Worm (Caenorhabditis elegans): ENCODE results near the gene Y38H6A.3.
"Not testable (repeated sequence)": the region's sequence is repeated elsewhere in the genome, so short reads cannot be mapped to it uniquely, and the experiment has no call there.

Gene Y38H6A.3

ce11 chrV:20344889-20345288 is at the start of gene Y38H6A.3:
Gene Y38H6A.3 (plus strand): TSS chrV:20345189.
- TF ChIP-seq sem-2 (GFP tag; optimal IDR thresholded peaks at IDR 0.05) (no peak), unc-120 (tag; optimal IDR thresholded peaks at IDR 0.05; ENCODE audit: poor library complexity, severe bottlenecking) (no peak), mab-5 (tag; optimal IDR thresholded peaks at IDR 0.05) (no peak), flh-1 (GFP tag; optimal IDR thresholded peaks at IDR 0.05) (no peak), cnd-1 (tag; optimal IDR thresholded peaks at IDR 0.05) (no peak), blmp-1 (tag; optimal IDR thresholded peaks at IDR 0.05) (no peak), ztf-11 (tag; optimal IDR thresholded peaks at IDR 0.05) (no peak), drap-1 (GFP tag; optimal IDR thresholded peaks at IDR 0.05) (no peak)

ce11 chrV:20297650-20298049 is 47.3 kb upstream of the Y38H6A.3 start, which contains the start of gene ZC15.5:
Gene ZC15.5 (plus strand): TSS chrV:20297950.
- TF ChIP-seq ceh-43 (GFP tag; optimal IDR thresholded peaks at IDR 0.05) (no peak), elt-3 (tag; optimal IDR thresholded peaks at IDR 0.05) (no peak), nhr-28 (tag; optimal IDR thresholded peaks at IDR 0.05) (no peak), nhr-12 (tag; optimal IDR thresholded peaks at IDR 0.05) (no peak), nhr-237 (tag; optimal IDR thresholded peaks at IDR 0.05) (no peak), nhr-76 (tag; optimal IDR thresholded peaks at IDR 0.05) (no peak), zip-8 (tag; optimal IDR thresholded peaks at IDR 0.05) (no peak), cnd-1 (tag; optimal IDR thresholded peaks at IDR 0.05) (no peak), ztf-11 (tag; optimal IDR thresholded peaks at IDR 0.05) (no peak)

- not testable (repeated sequence) for TF ChIP-seq ceh-83, lin-32, unc-62 (GFP tag; optimal IDR thresholded peaks at IDR 0.05)
Measured at ce11 chrV:20303288-20303687, 41.7 kb upstream of the Y38H6A.3 start, which contains the start of gene ZC15.3. Gene ZC15.3 (plus strand): TSS chrV:20303588.

DNA sequence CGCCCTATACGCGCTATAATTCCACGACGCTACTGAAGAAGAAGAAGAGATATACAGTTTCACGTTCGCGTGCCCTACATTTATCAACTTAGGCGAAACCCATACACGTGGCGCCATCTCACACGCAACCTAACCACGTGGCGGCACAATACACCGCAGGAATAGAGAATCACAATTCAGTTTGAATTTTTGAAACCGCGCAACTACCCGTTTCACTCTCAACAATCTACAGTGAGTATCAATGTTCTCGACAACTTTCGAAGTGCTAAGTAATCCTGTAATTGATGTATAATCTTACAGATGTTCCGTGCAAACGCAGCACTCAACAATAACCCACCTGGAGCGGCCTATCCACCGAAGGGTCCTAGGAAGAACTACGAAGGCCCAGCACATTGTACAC is 39.2 kb upstream of the Y38H6A.3 start, which contains the start of gene ZC15.1:
ZC15.1 (plus strand) TSS at position 301 of the 400 bp plus-strand sequence.
- no peak for TF ChIP-seq mab-5 (tag; optimal IDR thresholded peaks at IDR 0.05)
- no peak for TF ChIP-seq snpc-4 (tag; optimal IDR thresholded peaks at IDR 0.05)
- no peak for TF ChIP-seq nhr-237 (tag; optimal IDR thresholded peaks at IDR 0.05)
- no peak for TF ChIP-seq drap-1 (GFP tag; optimal IDR thresholded peaks at IDR 0.05)
- no peak for TF ChIP-seq ceh-39 (tag; optimal IDR thresholded peaks at IDR 0.05)
- TF ChIP-seq ceh-83 (GFP tag; optimal IDR thresholded peaks at IDR 0.05) = no peak
- no peak for TF ChIP-seq sptf-1 (tag; optimal IDR thresholded peaks at IDR 0.05)
- TF ChIP-seq ztf-11 (tag; optimal IDR thresholded peaks at IDR 0.05) = no peak
- TF ChIP-seq unc-120 (tag; optimal IDR thresholded peaks at IDR 0.05; ENCODE audit: poor library complexity, severe bottlenecking) = no peak
- no peak for TF ChIP-seq ceh-43 (GFP tag; optimal IDR thresholded peaks at IDR 0.05)
- TF ChIP-seq tbx-8 (GFP tag; optimal IDR thresholded peaks at IDR 0.05) = no peak
- TF ChIP-seq ces-1 (GFP tag; optimal IDR thresholded peaks at IDR 0.05) = no peak
- no peak for TF ChIP-seq nhr-2 (tag; optimal IDR thresholded peaks at IDR 0.05)
- no peak for TF ChIP-seq mls-2 (tag; optimal IDR thresholded peaks at IDR 0.05)
- TF ChIP-seq ham-2 (GFP tag; optimal IDR thresholded peaks at IDR 0.05) = no peak
- no peak for TF ChIP-seq zip-8 (tag; optimal IDR thresholded peaks at IDR 0.05)
- no peak for TF ChIP-seq blmp-1 (tag; optimal IDR thresholded peaks at IDR 0.05)
- TF ChIP-seq sem-2 (GFP tag; optimal IDR thresholded peaks at IDR 0.05) = no peak
- TF ChIP-seq lsy-2 (tag; optimal IDR thresholded peaks at IDR 0.05) = no peak
- no peak for TF ChIP-seq hlh-1 (tag; optimal IDR thresholded peaks at IDR 0.05)

DNA sequence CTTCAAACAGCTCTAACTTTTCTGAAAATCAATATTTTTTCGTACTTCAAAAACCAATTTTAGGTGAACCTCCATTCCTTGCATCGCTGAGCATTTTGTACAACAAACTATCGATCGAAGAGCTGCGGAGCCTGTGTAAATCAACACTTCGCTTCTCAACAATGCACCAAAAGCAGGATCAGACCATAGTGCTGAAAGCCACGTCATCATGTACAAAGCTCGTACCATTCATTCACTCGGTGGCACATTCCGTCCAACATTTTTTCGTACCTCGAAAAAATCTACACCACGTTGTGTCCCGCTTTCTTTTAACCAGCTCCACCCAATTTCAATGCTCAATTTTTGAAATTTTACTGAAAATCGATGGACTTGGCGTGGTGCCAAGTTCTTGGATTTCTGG is 34.4 kb upstream of the Y38H6A.3 start, which contains the start of gene ZC15.10:
ZC15.10 (plus strand) TSS at position 162 of the 400 bp plus-strand sequence.
- TF ChIP-seq ces-1 (GFP tag; optimal IDR thresholded peaks at IDR 0.05) = no peak
- TF ChIP-seq elt-1 (tag; optimal IDR thresholded peaks at IDR 0.05; ENCODE audit: borderline replicate concordance, insufficient read depth) = no peak
- TF ChIP-seq ceh-39 (tag; optimal IDR thresholded peaks at IDR 0.05) = no peak
- TF ChIP-seq lsy-2 (tag; optimal IDR thresholded peaks at IDR 0.05) = no peak
- TF ChIP-seq mep-1 (tag; optimal IDR thresholded peaks at IDR 0.05) = no peak
- no peak for TF ChIP-seq ztf-11 (tag; optimal IDR thresholded peaks at IDR 0.05)
- no peak for TF ChIP-seq unc-39 (tag; optimal IDR thresholded peaks at IDR 0.05)
- no peak for TF ChIP-seq mab-5 (tag; optimal IDR thresholded peaks at IDR 0.05)
- no peak for TF ChIP-seq M03D4.4 (tag; optimal IDR thresholded peaks at IDR 0.05)
- no peak for TF ChIP-seq tbx-8 (GFP tag; optimal IDR thresholded peaks at IDR 0.05)
- TF ChIP-seq ham-2 (GFP tag; optimal IDR thresholded peaks at IDR 0.05) = no peak
- no peak for TF ChIP-seq blmp-1 (tag; optimal IDR thresholded peaks at IDR 0.05)
- no peak for TF ChIP-seq nhr-76 (tag; optimal IDR thresholded peaks at IDR 0.05)
- no peak for TF ChIP-seq lin-32 (GFP tag; optimal IDR thresholded peaks at IDR 0.05)
- TF ChIP-seq sem-2 (GFP tag; optimal IDR thresholded peaks at IDR 0.05) = no peak
- TF ChIP-seq pha-4 (tag; optimal IDR thresholded peaks at IDR 0.05) = no peak
- TF ChIP-seq hlh-1 (tag; optimal IDR thresholded peaks at IDR 0.05) = no peak
